Worm (Caenorhabditis elegans): ENCODE results near the gene ZK632.10.

Gene ZK632.10

DNA sequence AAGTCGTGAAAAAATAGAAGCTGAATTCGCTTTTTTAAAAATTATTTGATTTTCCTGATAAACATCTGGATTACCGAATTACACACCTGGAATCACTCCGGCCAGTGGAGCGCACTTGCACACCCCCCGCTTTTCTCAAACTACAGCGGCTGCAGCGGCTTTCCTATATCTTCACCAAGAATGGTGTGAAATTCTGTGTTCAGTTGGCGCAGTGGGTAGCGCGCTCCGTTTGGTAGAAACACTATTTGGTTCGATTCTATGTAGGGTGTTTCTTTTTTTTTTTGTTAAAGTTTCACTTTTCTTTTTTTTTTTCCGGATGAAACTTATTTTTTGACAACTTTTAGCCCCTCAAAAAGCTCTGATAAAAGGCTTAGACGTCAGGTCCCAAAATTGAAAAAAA is 21.6 kb upstream of the ZK632.10 start:
- TF ChIP-seq ztf-23 (GFP tag; IDR thresholded peaks at IDR 0.05) = peak; percentile 68
- peak; percentile 84 for TF ChIP-seq tab-1 (GFP tag; IDR thresholded peaks at IDR 0.05)
- peak; percentile 76 for TF ChIP-seq klf-2 (GFP tag; conservative IDR thresholded peaks at IDR 0.05)
- peak; percentile 60 for TF ChIP-seq T22C8.4 (GFP tag; IDR thresholded peaks at IDR 0.05)
- peak; percentile 62 for TF ChIP-seq ref-1 (GFP tag; conservative IDR thresholded peaks at IDR 0.05)
- peak; percentile 65 for TF ChIP-seq ztf-29 (GFP tag; IDR thresholded peaks at IDR 0.05)
- TF ChIP-seq flt-1 (GFP tag; IDR thresholded peaks at IDR 0.05) = peak; percentile 88

ce11 chrIII:9848603-9849002 is 21.1 kb upstream of the ZK632.10 start:
- TF ChIP-seq med-1 (GFP tag; optimal IDR thresholded peaks at IDR 0.05; ENCODE audit: insufficient read depth) (no peak), ztf-29 (GFP tag; IDR thresholded peaks at IDR 0.05) (no peak), flt-1 (GFP tag; IDR thresholded peaks at IDR 0.05) (no peak), T22C8.4 (GFP tag; IDR thresholded peaks at IDR 0.05) (no peak), klf-2 (GFP tag; conservative IDR thresholded peaks at IDR 0.05) (no peak), tab-1 (GFP tag; IDR thresholded peaks at IDR 0.05) (no peak), cog-1 (tag; optimal IDR thresholded peaks at IDR 0.05) (no peak), ref-1 (GFP tag; conservative IDR thresholded peaks at IDR 0.05) (no peak), ztf-23 (GFP tag; IDR thresholded peaks at IDR 0.05) (no peak)

ce11 chrIII:9848083-9848482 is 20.6 kb upstream of the ZK632.10 start, which contains the start of gene mrpl-36:
TSS of gene mrpl-36 (minus strand) at chrIII:9848116.
- TF ChIP-seq T22C8.4 (GFP tag; IDR thresholded peaks at IDR 0.05) = no peak
- no peak for TF ChIP-seq ref-1 (GFP tag; conservative IDR thresholded peaks at IDR 0.05)
- no peak for TF ChIP-seq klf-2 (GFP tag; conservative IDR thresholded peaks at IDR 0.05)
- no peak for TF ChIP-seq ztf-29 (GFP tag; IDR thresholded peaks at IDR 0.05)
- TF ChIP-seq cog-1 (tag; optimal IDR thresholded peaks at IDR 0.05) = no peak
- no peak for TF ChIP-seq med-1 (GFP tag; optimal IDR thresholded peaks at IDR 0.05; ENCODE audit: insufficient read depth)
- TF ChIP-seq flt-1 (GFP tag; IDR thresholded peaks at IDR 0.05) = no peak
- TF ChIP-seq ztf-23 (GFP tag; IDR thresholded peaks at IDR 0.05) = no peak
- no peak for TF ChIP-seq tab-1 (GFP tag; IDR thresholded peaks at IDR 0.05)

- TF ChIP-seq ztf-29 (GFP tag; IDR thresholded peaks at IDR 0.05) (no peak), ztf-23 (GFP tag; IDR thresholded peaks at IDR 0.05) (no peak), tab-1 (GFP tag; IDR thresholded peaks at IDR 0.05) (no peak), ref-1 (GFP tag; conservative IDR thresholded peaks at IDR 0.05) (no peak), flt-1 (GFP tag; IDR thresholded peaks at IDR 0.05) (no peak), cog-1 (tag; optimal IDR thresholded peaks at IDR 0.05) (no peak), klf-2 (GFP tag; conservative IDR thresholded peaks at IDR 0.05) (no peak), T22C8.4 (GFP tag; IDR thresholded peaks at IDR 0.05) (no peak), med-1 (GFP tag; optimal IDR thresholded peaks at IDR 0.05; ENCODE audit: insufficient read depth) (no peak)
These were observed 18.6 kb upstream of the ZK632.10 start, which contains the start of gene K11H3.2 for ce11 chrIII:9846093-9846492. TSS of gene K11H3.2 (plus strand) at chrIII:9846393.

DNA sequence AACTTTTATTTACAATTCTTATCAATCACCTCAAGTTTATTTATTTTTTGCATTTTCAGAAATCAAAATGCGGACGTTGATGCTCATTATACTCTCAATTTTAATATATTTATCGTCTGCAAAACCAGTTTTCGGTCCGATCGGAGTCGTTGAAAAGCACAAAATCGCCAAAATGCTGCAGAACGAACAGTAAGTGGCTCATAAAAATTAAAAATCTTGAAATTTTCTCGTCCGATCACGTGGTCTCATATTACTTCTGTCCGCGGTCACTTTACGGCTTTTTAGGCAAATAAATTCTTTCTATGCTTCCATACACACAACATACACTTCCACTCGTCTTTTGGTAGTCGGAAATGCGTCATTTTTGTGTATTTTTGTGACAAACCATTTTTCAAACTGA is 16.2 kb upstream of the ZK632.10 start, which contains the start of gene K11H3.5:
Gene K11H3.5, plus strand, starts transcription at position 54 of the 400 bp plus-strand sequence.
- TF ChIP-seq flt-1 (GFP tag; IDR thresholded peaks at IDR 0.05) (no peak), ztf-29 (GFP tag; IDR thresholded peaks at IDR 0.05) (no peak), ztf-23 (GFP tag; IDR thresholded peaks at IDR 0.05) (no peak), cog-1 (tag; optimal IDR thresholded peaks at IDR 0.05) (no peak), ref-1 (GFP tag; conservative IDR thresholded peaks at IDR 0.05) (no peak), tab-1 (GFP tag; IDR thresholded peaks at IDR 0.05) (no peak), med-1 (GFP tag; optimal IDR thresholded peaks at IDR 0.05; ENCODE audit: insufficient read depth) (no peak), T22C8.4 (GFP tag; IDR thresholded peaks at IDR 0.05) (no peak), klf-2 (GFP tag; conservative IDR thresholded peaks at IDR 0.05) (no peak)

DNA sequence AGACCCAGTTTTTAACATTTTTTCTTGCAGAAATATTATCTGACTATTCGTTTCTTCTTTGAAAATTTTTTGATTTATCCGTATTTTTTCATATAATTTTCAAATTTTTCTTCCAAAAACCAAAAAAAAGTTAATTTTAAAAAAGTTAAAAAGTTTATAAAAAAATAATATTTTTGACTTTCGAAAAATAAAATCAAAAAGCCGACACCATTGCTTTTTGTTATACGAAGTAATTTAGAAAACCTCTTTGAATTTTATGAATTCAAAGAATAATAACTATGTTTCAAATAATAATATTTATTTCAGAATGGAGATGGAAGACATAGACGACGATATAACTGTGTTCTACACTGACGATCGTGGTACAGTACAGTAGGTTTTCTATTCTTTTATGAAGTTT is 7.4 kb upstream of the ZK632.10 start, which contains the start of gene K11H3.8:
Gene K11H3.8, plus strand, starts transcription at position 301 of the 400 bp plus-strand sequence.
- TF ChIP-seq cog-1 (tag; optimal IDR thresholded peaks at IDR 0.05) (no peak), tab-1 (GFP tag; IDR thresholded peaks at IDR 0.05) (no peak), T22C8.4 (GFP tag; IDR thresholded peaks at IDR 0.05) (no peak), ztf-23 (GFP tag; IDR thresholded peaks at IDR 0.05) (no peak)

- no peak for TF ChIP-seq ref-1 (GFP tag; conservative IDR thresholded peaks at IDR 0.05)
- TF ChIP-seq ztf-29 (GFP tag; IDR thresholded peaks at IDR 0.05) = no peak
- TF ChIP-seq med-1 (GFP tag; optimal IDR thresholded peaks at IDR 0.05; ENCODE audit: insufficient read depth) = no peak
These were observed 5.0 kb upstream of the ZK632.10 start for ce11 chrIII:9832569-9832968.

DNA sequence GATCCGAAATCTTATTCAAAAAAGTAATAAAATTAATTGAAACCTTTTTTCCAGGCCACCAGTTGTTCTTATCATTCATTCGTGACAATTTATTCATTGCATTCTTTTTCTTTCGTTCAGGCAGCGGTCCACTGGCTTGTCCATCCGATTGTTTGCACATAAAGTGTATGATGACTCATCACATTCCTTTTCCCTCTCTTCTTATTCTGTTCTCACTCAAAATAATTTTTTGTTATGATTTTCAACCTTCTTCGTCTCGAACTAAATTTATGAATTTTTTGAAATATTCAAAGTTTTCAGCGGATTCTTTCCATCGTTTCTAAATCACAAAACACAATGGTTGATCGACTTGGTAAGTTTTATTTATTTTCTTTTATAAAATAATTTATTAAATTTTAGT is 3.0 kb upstream of the ZK632.10 start, which contains the start of gene ZK632.12:
Gene ZK632.12, plus strand, starts transcription at position 301 of the 400 bp plus-strand sequence.
- TF ChIP-seq flt-1 (GFP tag; IDR thresholded peaks at IDR 0.05) = no peak
- TF ChIP-seq klf-2 (GFP tag; conservative IDR thresholded peaks at IDR 0.05) = no peak
- no peak for TF ChIP-seq ref-1 (GFP tag; conservative IDR thresholded peaks at IDR 0.05)
- no peak for TF ChIP-seq cog-1 (tag; optimal IDR thresholded peaks at IDR 0.05)
- no peak for TF ChIP-seq med-1 (GFP tag; optimal IDR thresholded peaks at IDR 0.05; ENCODE audit: insufficient read depth)
- no peak for TF ChIP-seq T22C8.4 (GFP tag; IDR thresholded peaks at IDR 0.05)
- no peak for TF ChIP-seq ztf-29 (GFP tag; IDR thresholded peaks at IDR 0.05)
- no peak for TF ChIP-seq tab-1 (GFP tag; IDR thresholded peaks at IDR 0.05)
- no peak for TF ChIP-seq ztf-23 (GFP tag; IDR thresholded peaks at IDR 0.05)

DNA sequence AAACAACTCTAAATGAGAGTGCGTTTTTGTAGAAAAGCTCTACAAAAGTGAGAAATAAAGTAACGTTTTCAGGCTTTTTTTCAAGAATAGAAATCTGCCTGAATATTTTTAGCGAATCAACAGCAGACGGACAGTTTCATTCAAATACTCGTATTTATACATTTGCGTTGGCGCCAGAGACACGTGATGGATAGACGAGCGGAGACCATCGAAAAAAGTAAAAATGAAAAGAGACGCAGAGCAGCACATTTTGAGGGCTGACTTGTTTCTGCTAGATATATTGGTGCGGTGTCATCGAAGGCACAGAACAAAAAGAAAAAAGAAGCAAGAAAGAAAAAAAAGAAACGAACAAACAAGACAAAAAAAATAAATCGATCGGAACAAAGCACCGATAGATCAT is 1.5 kb downstream of the ZK632.10 start:
- no peak for TF ChIP-seq ztf-29 (GFP tag; IDR thresholded peaks at IDR 0.05)
- TF ChIP-seq tab-1 (GFP tag; IDR thresholded peaks at IDR 0.05) = no peak
- TF ChIP-seq T22C8.4 (GFP tag; IDR thresholded peaks at IDR 0.05) = no peak
- no peak for TF ChIP-seq cog-1 (tag; optimal IDR thresholded peaks at IDR 0.05)

- TF ChIP-seq med-1 (GFP tag; optimal IDR thresholded peaks at IDR 0.05; ENCODE audit: insufficient read depth) = no peak
- 0 out of 2 replicates have a peak, but pooled peaks have one; percentile 38 for TF ChIP-seq ztf-29 (GFP tag; IDR thresholded peaks at IDR 0.05)
These were observed 2.3 kb downstream of the ZK632.10 start, which contains the start of gene ZK632.9 for ce11 chrIII:9825073-9825828. TSS of gene ZK632.9 (minus strand) at chrIII:9825432.

All from whole organism, midembryonic.